Fruit fly (Drosophila melanogaster) whole organism, embryonic: Measurements from ENCODE around the gene CG46387.

Experiments
- CG12071 ChIP-seq: fragments of 200-800 bp; sonication (Bioruptor generic); optimal IDR thresholded peaks from 3 replicates; lab custom pipeline; 2018; ENCODE audit warnings: missing biosample characterization, mild to moderate bottlenecking, missing genetic modification characterization
- CG42726 ChIP-seq: fragments of 200-800 bp; sonication (Bioruptor generic); IDR thresholded peaks from 2 replicates; pipeline ENCODE4 v1.3.6; 2022; ENCODE audit warnings: missing biosample characterization, missing genetic modification characterization; ENCODE audit not compliant: partially characterized antibody
- trem ChIP-seq: fragments of 200-800 bp; optimal IDR thresholded peaks from 3 replicates; lab custom pipeline; 2019; ENCODE audit warnings: missing biosample characterization, mild to moderate bottlenecking, missing genetic modification characterization, moderate library complexity

- TF ChIP-seq CG12071: no peak
- TF ChIP-seq trem (tag; lab: Kevin White, UChicago): no peak
- TF ChIP-seq CG42726 (GFP tag; lab: Robert Waterston, UW): no peak
Observed at dm6 chr3L:9850114-9850513, 48.3 kb upstream of the CG46387 start.
